Worm (Caenorhabditis elegans) whole organism, young adult: ENCODE results near the gene fut-3.
A peak's percentile ranks its signal among the peaks of the same experiment; 100 is the strongest.

Experiments used
- B0336.3 ChIP-seq: fragments of 200-800 bp; sonication (Bioruptor generic); IDR thresholded peaks from 2 replicates; pipeline ENCODE4 v1.3.6; 2022; ENCODE audit warnings: missing genetic modification characterization, missing compliant biosample characterization
- C17E4.6 ChIP-seq: fragments of 200-800 bp; sonication (Bioruptor generic); IDR thresholded peaks from 2 replicates; pipeline ENCODE4 v1.3.6; 2022; ENCODE audit warnings: missing genetic modification reagents, missing genetic modification characterization, missing compliant biosample characterization
- F22D6.2 ChIP-seq: sonication (generic microtip); optimal IDR thresholded peaks from 2 replicates; lab custom pipeline; 2016; ENCODE audit warnings: mild to moderate bottlenecking, missing genetic modification characterization, missing compliant biosample characterization
- F23B12.7 ChIP-seq: sonication (generic microtip); optimal IDR thresholded peaks from 2 replicates; lab custom pipeline; 2017; ENCODE audit warnings: missing genetic modification characterization, mild to moderate bottlenecking, missing compliant biosample characterization, antibody characterized with exemption, moderate library complexity; ENCODE audit not compliant: insufficient read depth
- F37B4.10 ChIP-seq: fragments of 200-800 bp; sonication (Bioruptor generic); IDR thresholded peaks from 2 replicates; pipeline ENCODE4 v1.3.6; 2022; ENCODE audit warnings: missing genetic modification characterization, missing compliant biosample characterization
- F52B5.7 ChIP-seq: sonication (generic microtip); optimal IDR thresholded peaks from 2 replicates; lab custom pipeline; 2016; ENCODE audit warnings: mild to moderate bottlenecking, missing genetic modification characterization, missing compliant biosample characterization
- T07F8.4 ChIP-seq: sonication (generic microtip); optimal IDR thresholded peaks from 2 replicates; lab custom pipeline; 2016; ENCODE audit warnings: mild to moderate bottlenecking, missing genetic modification characterization, moderate library complexity, missing compliant biosample characterization
- Y53G8AR.9 ChIP-seq: fragments of 200-800 bp; sonication (Bioruptor generic); conservative IDR thresholded peaks from 2 replicates; pipeline ENCODE4 v1.3.6; 2022; ENCODE audit warnings: missing genetic modification reagents, missing genetic modification characterization, missing compliant biosample characterization
- Y56A3A.18 ChIP-seq: fragments of 200-800 bp; sonication (Bioruptor generic); IDR thresholded peaks from 2 replicates; pipeline ENCODE4 v1.3.6; 2022; ENCODE audit warnings: missing genetic modification reagents, missing genetic modification characterization, missing compliant biosample characterization
- Y67H2A.10 ChIP-seq: fragments of 200-800 bp; sonication (Bioruptor generic); conservative IDR thresholded peaks from 2 replicates; pipeline ENCODE4 v1.3.6; 2022; ENCODE audit warnings: missing genetic modification reagents, missing genetic modification characterization, missing compliant biosample characterization
- atf-7 ChIP-seq: sonication (generic microtip); optimal IDR thresholded peaks from 2 replicates; lab custom pipeline; 2017; ENCODE audit warnings: mild to moderate bottlenecking, missing genetic modification characterization, missing compliant biosample characterization
- attf-6 ChIP-seq: fragments of 200-800 bp; sonication (Bioruptor generic); IDR thresholded peaks from 2 replicates; pipeline ENCODE4 v1.3.6; 2022; ENCODE audit warnings: missing genetic modification reagents, missing genetic modification characterization, missing compliant biosample characterization
- ceh-100 ChIP-seq: fragments of 200-800 bp; sonication (Bioruptor generic); IDR thresholded peaks from 2 replicates; pipeline ENCODE4 v1.3.6; 2022; ENCODE audit warnings: missing genetic modification reagents, missing genetic modification characterization, missing compliant biosample characterization
- ceh-27 ChIP-seq: fragments of 200-800 bp; sonication (Bioruptor generic); optimal IDR thresholded peaks from 2 replicates; lab custom pipeline; 2018; ENCODE audit warnings: mild to moderate bottlenecking, missing genetic modification characterization, moderate library complexity, missing compliant biosample characterization
- ceh-58 ChIP-seq: fragments of 200-800 bp; sonication (Bioruptor generic); IDR thresholded peaks from 2 replicates; pipeline ENCODE4 v1.3.6; 2022; ENCODE audit warnings: missing genetic modification characterization, missing compliant biosample characterization
- ceh-79 ChIP-seq: sonication (generic microtip); optimal IDR thresholded peaks from 2 replicates; lab custom pipeline; 2017; ENCODE audit warnings: mild to moderate bottlenecking, missing genetic modification characterization, missing compliant biosample characterization
- chd-7 ChIP-seq: sonication (generic microtip); optimal IDR thresholded peaks from 2 replicates; lab custom pipeline; 2016; ENCODE audit warnings: mild to moderate bottlenecking, missing genetic modification characterization, moderate library complexity, missing compliant biosample characterization
- dpff-1 ChIP-seq: sonication (generic microtip); optimal IDR thresholded peaks from 2 replicates; lab custom pipeline; 2017; ENCODE audit warnings: mild to moderate bottlenecking, missing genetic modification characterization, missing compliant biosample characterization
- efl-1 ChIP-seq: fragments of 150-350 bp; optimal IDR thresholded peaks from 2 replicates; lab custom pipeline; 2014; ENCODE audit warnings: missing biosample characterization, missing genetic modification reagents, missing genetic modification characterization
- egl-18 ChIP-seq: fragments of 200-800 bp; sonication (Bioruptor generic); IDR thresholded peaks from 2 replicates; pipeline ENCODE4 v1.3.6; 2022; ENCODE audit warnings: missing genetic modification reagents, missing genetic modification characterization, missing compliant biosample characterization
- ets-4 ChIP-seq: fragments of 200-800 bp; sonication (Bioruptor generic); optimal IDR thresholded peaks from 2 replicates; lab custom pipeline; 2018; ENCODE audit warnings: mild to moderate bottlenecking, missing genetic modification characterization, missing compliant biosample characterization
- him-1 ChIP-seq: sonication (generic microtip); optimal IDR thresholded peaks from 2 replicates; lab custom pipeline; 2016; ENCODE audit warnings: missing genotype, missing genetic modification reagents, missing genetic modification characterization, missing compliant biosample characterization
- hlh-26 ChIP-seq: fragments of 200-800 bp; sonication (Bioruptor generic); conservative IDR thresholded peaks from 2 replicates; pipeline ENCODE4 v1.3.6; 2022; ENCODE audit warnings: missing genetic modification reagents, missing genetic modification characterization, missing compliant biosample characterization
- hmg-1.2 ChIP-seq: fragments of 200-800 bp; sonication (Bioruptor generic); IDR thresholded peaks from 2 replicates; pipeline ENCODE4 v1.3.6; 2022; ENCODE audit warnings: missing genetic modification reagents, missing genetic modification characterization, missing compliant biosample characterization
- hmg-20 ChIP-seq: fragments of 200-800 bp; sonication (Bioruptor generic); IDR thresholded peaks from 2 replicates; pipeline ENCODE4 v1.3.6; 2022; ENCODE audit warnings: missing genetic modification reagents, missing genetic modification characterization, missing compliant biosample characterization
- hrde-1 ChIP-seq: sonication (generic microtip); optimal IDR thresholded peaks from 2 replicates; lab custom pipeline; 2016; ENCODE audit warnings: missing genetic modification characterization, mild to moderate bottlenecking, missing compliant biosample characterization, moderate library complexity, missing genotype, missing genetic modification reagents, borderline replicate concordance
- let-526 ChIP-seq: fragments of 200-800 bp; sonication (Bioruptor generic); IDR thresholded peaks from 2 replicates; pipeline ENCODE4 v1.3.6; 2022; ENCODE audit warnings: missing genetic modification reagents, missing genetic modification characterization, missing compliant biosample characterization
- lin-35 ChIP-seq, 3 experiments: fragments of 150-350 bp in 2 of 3; sonication (generic microtip) in 1 of 3; optimal IDR thresholded peaks; 2 replicates each; lab custom pipeline; 2014 to 2018; ENCODE audit warnings: missing biosample characterization in 3 of 3, missing genetic modification characterization in 3 of 3, missing genetic modification reagents in 3 of 3
- lin-54 ChIP-seq: fragments of 200-800 bp; sonication (Bioruptor generic); optimal IDR thresholded peaks from 2 replicates; lab custom pipeline; 2018; ENCODE audit warnings: mild to moderate bottlenecking, missing genetic modification characterization, missing compliant biosample characterization
- lsy-27 ChIP-seq: sonication (generic microtip); optimal IDR thresholded peaks from 2 replicates; lab custom pipeline; 2017; ENCODE audit warnings: missing genetic modification characterization, mild to moderate bottlenecking, missing compliant biosample characterization, antibody characterized with exemption, missing genotype, borderline replicate concordance; ENCODE audit not compliant: insufficient read depth
- madf-3 ChIP-seq: fragments of 200-800 bp; sonication (Bioruptor generic); IDR thresholded peaks from 2 replicates; pipeline ENCODE4 v1.3.6; 2022; ENCODE audit warnings: missing genetic modification reagents, missing genetic modification characterization, missing compliant biosample characterization
- madf-6 ChIP-seq: fragments of 200-800 bp; sonication (Bioruptor generic); IDR thresholded peaks from 2 replicates; pipeline ENCODE4 v1.3.6; 2022; ENCODE audit warnings: missing genetic modification reagents, missing genetic modification characterization, missing compliant biosample characterization
- madf-8 ChIP-seq: fragments of 200-800 bp; sonication (Bioruptor generic); conservative IDR thresholded peaks from 2 replicates; pipeline ENCODE4 v1.3.6; 2022; ENCODE audit warnings: missing genetic modification reagents, missing genetic modification characterization, missing compliant biosample characterization
- mcd-1 ChIP-seq: fragments of 200-800 bp; sonication (Bioruptor generic); IDR thresholded peaks from 2 replicates; pipeline ENCODE4 v1.3.6; 2022; ENCODE audit warnings: missing genetic modification reagents, missing genetic modification characterization, missing compliant biosample characterization
- mxl-1 ChIP-seq: sonication (generic microtip); optimal IDR thresholded peaks from 2 replicates; lab custom pipeline; 2016; ENCODE audit warnings: missing genetic modification characterization, missing compliant biosample characterization
- nfya-2 ChIP-seq: fragments of 200-800 bp; sonication (Bioruptor generic); IDR thresholded peaks from 2 replicates; pipeline ENCODE4 v1.3.6; 2022; ENCODE audit warnings: missing genetic modification reagents, missing genetic modification characterization, missing compliant biosample characterization
- nfyb-1 ChIP-seq: fragments of 200-800 bp; sonication (Bioruptor generic); IDR thresholded peaks from 2 replicates; pipeline ENCODE4 v1.3.6; 2022; ENCODE audit warnings: missing genetic modification reagents, missing genetic modification characterization, missing compliant biosample characterization
- nhr-120 ChIP-seq: fragments of 200-800 bp; sonication (Bioruptor generic); IDR thresholded peaks from 2 replicates; pipeline ENCODE4 v1.3.6; 2022; ENCODE audit warnings: missing genetic modification characterization, missing compliant biosample characterization
- nhr-80 ChIP-seq: sonication (generic microtip); optimal IDR thresholded peaks from 2 replicates; lab custom pipeline; 2016; ENCODE audit warnings: missing genetic modification characterization, missing compliant biosample characterization
- rcor-1 ChIP-seq: fragments of 200-800 bp; sonication (Bioruptor generic); IDR thresholded peaks from 2 replicates; pipeline ENCODE4 v1.3.6; 2022; ENCODE audit warnings: missing genetic modification reagents, missing genetic modification characterization, missing compliant biosample characterization
- rec-8 ChIP-seq, 2 experiments: sonication (generic microtip); optimal IDR thresholded peaks; 2 replicates each; lab custom pipeline; 2016; ENCODE audit warnings: mild to moderate bottlenecking in 2 of 2, missing genetic modification characterization in 2 of 2, missing genetic modification reagents in 2 of 2, missing genotype in 2 of 2, missing biosample characterization in 1 of 2, missing compliant biosample characterization in 1 of 2, moderate library complexity in 1 of 2
- sdz-38 ChIP-seq: sonication (generic microtip); optimal IDR thresholded peaks from 2 replicates; lab custom pipeline; 2016; ENCODE audit warnings: missing genotype, missing genetic modification characterization, missing compliant biosample characterization
- snpc-1.1 ChIP-seq: sonication (generic microtip); optimal IDR thresholded peaks from 2 replicates; lab custom pipeline; 2017; ENCODE audit warnings: missing genetic modification characterization, mild to moderate bottlenecking, missing compliant biosample characterization, antibody characterized with exemption, moderate library complexity, missing genotype, missing genetic modification reagents; ENCODE audit not compliant: insufficient read depth
- snpc-3.4 ChIP-seq: sonication (generic microtip); optimal IDR thresholded peaks from 2 replicates; lab custom pipeline; 2017; ENCODE audit warnings: missing genetic modification characterization, mild to moderate bottlenecking, missing compliant biosample characterization, antibody characterized with exemption, moderate library complexity, missing genotype, missing genetic modification reagents
- tbx-9 ChIP-seq: sonication (generic microtip); optimal IDR thresholded peaks from 2 replicates; lab custom pipeline; 2016; ENCODE audit warnings: borderline replicate concordance, missing genetic modification characterization, inconsistent platforms, missing compliant biosample characterization
- xnd-1 ChIP-seq: sonication (generic microtip); optimal IDR thresholded peaks from 2 replicates; lab custom pipeline; 2016; ENCODE audit warnings: missing genotype, missing genetic modification reagents, missing genetic modification characterization, missing compliant biosample characterization
- ztf-26 ChIP-seq: sonication (generic microtip); optimal IDR thresholded peaks from 2 replicates; lab custom pipeline; 2017; ENCODE audit warnings: missing genetic modification characterization, missing compliant biosample characterization
- ztf-3 ChIP-seq: fragments of 200-800 bp; sonication (Bioruptor generic); optimal IDR thresholded peaks from 2 replicates; lab custom pipeline; 2018; ENCODE audit warnings: mild to moderate bottlenecking, missing genetic modification characterization, missing compliant biosample characterization

fut-3 gene

ce11 chrII:5701485-5701884 lies 41.9 kb upstream of the fut-3 start (continued):
- TF ChIP-seq hlh-26 (GFP tag; lab: Robert Waterston, UW) = no peak
- TF ChIP-seq him-1 (tag; lab: Kevin White, UChicago) = peak; percentile 88
- no peak for TF ChIP-seq sdz-38
- TF ChIP-seq lsy-27 (tag; lab: Kevin White, UChicago) = peak; percentile 88
- no peak for TF ChIP-seq ceh-79 (tag; lab: Kevin White, UChicago)
- no peak; the same call in 1 of the 2 replicates for TF ChIP-seq C17E4.6 (GFP tag; lab: Robert Waterston, UW)
- TF ChIP-seq let-526 (GFP tag; lab: Robert Waterston, UW) = no peak
- peak; percentile 72; the same call in 1 of the 2 replicates for TF ChIP-seq Y53G8AR.9 (GFP tag; lab: Robert Waterston, UW)
- peak; percentile 66 for TF ChIP-seq hmg-20 (GFP tag; lab: Robert Waterston, UW)
- no peak for TF ChIP-seq efl-1 (GFP tag; lab: Kevin White, UChicago)
- TF ChIP-seq F52B5.7 (tag; lab: Kevin White, UChicago) = no peak
- TF ChIP-seq nfya-2 (GFP tag; lab: Robert Waterston, UW) = no peak
- no peak for TF ChIP-seq ztf-3 (GFP tag; lab: Kevin White, UChicago)
- TF ChIP-seq Y67H2A.10 (GFP tag; lab: Robert Waterston, UW) = no peak
- TF ChIP-seq madf-3 (GFP tag; lab: Robert Waterston, UW) = 0 out of 2 replicates have a peak, but pooled peaks have one; percentile 13
- peak; percentile 98 for TF ChIP-seq snpc-1.1 (tag; lab: Kevin White, UChicago)
- no peak for TF ChIP-seq T07F8.4 (tag; lab: Kevin White, UChicago)
- TF ChIP-seq mcd-1 = peak; percentile 77
- peak; percentile 48; the same call in 1 of the 2 replicates for TF ChIP-seq rcor-1 (GFP tag; lab: Robert Waterston, UW)
- TF ChIP-seq ceh-100 (GFP tag; lab: Robert Waterston, UW) = no peak
- peak; percentile 53 for TF ChIP-seq nfyb-1 (GFP tag; lab: Robert Waterston, UW)
- TF ChIP-seq xnd-1 (tag; lab: Kevin White, UChicago) = peak; percentile 32
- TF ChIP-seq ceh-58 = no peak
- peak; percentile 89; the same call in 1 of the 2 replicates for TF ChIP-seq attf-6 (GFP tag; lab: Robert Waterston, UW)
- TF ChIP-seq lin-35 (GFP tag; optimal IDR thresholded peaks at IDR 0.05; lab: Kevin White, UChicago) = peak in 1 of 3 experiments; percentile 15
- TF ChIP-seq F22D6.2 = no peak
- TF ChIP-seq ceh-27 (GFP tag; lab: Kevin White, UChicago) = peak; percentile 9
- TF ChIP-seq ets-4 = no peak
- TF ChIP-seq mxl-1 (tag; lab: Kevin White, UChicago) = no peak
- TF ChIP-seq chd-7 (tag; lab: Kevin White, UChicago) = peak; percentile 23
- peak; percentile 92 for TF ChIP-seq snpc-3.4 (tag; lab: Kevin White, UChicago)
- TF ChIP-seq lin-54 (GFP tag; lab: Kevin White, UChicago) = peak; percentile 23
- TF ChIP-seq egl-18 = no peak
- TF ChIP-seq B0336.3 (GFP tag; lab: Robert Waterston, UW) = peak; percentile 60; the same call in 1 of the 2 replicates
- no peak for TF ChIP-seq hrde-1
- no peak for TF ChIP-seq nhr-120
- TF ChIP-seq tbx-9 (tag; lab: Kevin White, UChicago) = no peak
- TF ChIP-seq nhr-80 = peak; percentile 3
- TF ChIP-seq rec-8 (tag; optimal IDR thresholded peaks at IDR 0.05; lab: Kevin White, UChicago) = peak in 1 of 2 experiments; percentile 3
- TF ChIP-seq Y56A3A.18 = peak; percentile 62
- peak; percentile 34; the same call in 1 of the 2 replicates for TF ChIP-seq madf-8 (GFP tag; lab: Robert Waterston, UW)
- TF ChIP-seq atf-7 = peak; percentile 6
- peak; percentile 63 for TF ChIP-seq madf-6 (GFP tag; lab: Robert Waterston, UW)
- TF ChIP-seq dpff-1 (tag; lab: Kevin White, UChicago) = no peak
- TF ChIP-seq F23B12.7 (tag; lab: Kevin White, UChicago) = peak; percentile 39
- TF ChIP-seq F37B4.10 = no peak
- TF ChIP-seq hmg-1.2 (GFP tag; lab: Robert Waterston, UW) = peak; percentile 87
- TF ChIP-seq ztf-26 (tag; lab: Kevin White, UChicago) = no peak
